Worm (Caenorhabditis elegans) whole organism, early embryonic: ENCODE data around the gene F19B6.1.
A peak's percentile ranks its signal among the peaks of the same experiment; 100 is the strongest.

Experiments used
- B0310.2 ChIP-seq: sonication (generic microtip); optimal IDR thresholded peaks from 2 replicates; lab custom pipeline; 2016; ENCODE audit warnings: mild to moderate bottlenecking, missing genetic modification characterization, missing compliant biosample characterization
- F13C5.2 ChIP-seq: sonication (generic microtip); optimal IDR thresholded peaks from 2 replicates; lab custom pipeline; 2017; ENCODE audit warnings: mild to moderate bottlenecking, missing genetic modification characterization, inconsistent platforms, missing compliant biosample characterization
- ama-1 ChIP-seq: fragments of 150-350 bp; optimal IDR thresholded peaks from 2 replicates; lab custom pipeline; 2014
- ceh-13 ChIP-seq: fragments of 200-800 bp; sonication (Bioruptor generic); optimal IDR thresholded peaks from 2 replicates; lab custom pipeline; 2018; ENCODE audit warnings: mild to moderate bottlenecking, missing genetic modification characterization, missing compliant biosample characterization
- ceh-36 ChIP-seq: sonication (generic microtip); optimal IDR thresholded peaks from 2 replicates; lab custom pipeline; 2016; ENCODE audit warnings: missing genetic modification characterization, inconsistent platforms, missing compliant biosample characterization
- ets-7 ChIP-seq: sonication (generic microtip); optimal IDR thresholded peaks from 2 replicates; lab custom pipeline; 2016; ENCODE audit warnings: missing genotype, missing genetic modification characterization, missing compliant biosample characterization
- flt-1 ChIP-seq: fragments of 200-800 bp; sonication (Bioruptor generic); IDR thresholded peaks from 2 replicates; pipeline ENCODE4 v1.3.6; 2022; ENCODE audit warnings: missing genetic modification characterization, missing compliant biosample characterization
- hmbx-1 ChIP-seq: sonication (generic microtip); optimal IDR thresholded peaks from 2 replicates; lab custom pipeline; 2016; ENCODE audit warnings: mild to moderate bottlenecking, missing genetic modification characterization, missing compliant biosample characterization
- sea-1 ChIP-seq: fragments of 200-800 bp; sonication (Bioruptor generic); conservative IDR thresholded peaks from 2 replicates; pipeline ENCODE4 v1.3.6; 2022; ENCODE audit warnings: missing genetic modification characterization, missing compliant biosample characterization
- tbx-11 ChIP-seq: fragments of 200-800 bp; sonication (Bioruptor generic); IDR thresholded peaks from 2 replicates; pipeline ENCODE4 v1.3.6; 2022; ENCODE audit warnings: missing genetic modification characterization, missing compliant biosample characterization
- tbx-37 ChIP-seq: fragments of 200-800 bp; sonication (Bioruptor generic); conservative IDR thresholded peaks from 2 replicates; pipeline ENCODE4 v1.3.6; 2022; ENCODE audit warnings: missing genetic modification reagents, missing genetic modification characterization, missing compliant biosample characterization
- tra-4 ChIP-seq: sonication (generic microtip); optimal IDR thresholded peaks from 2 replicates; lab custom pipeline; 2017; ENCODE audit warnings: missing genetic modification characterization, missing compliant biosample characterization

DNA sequence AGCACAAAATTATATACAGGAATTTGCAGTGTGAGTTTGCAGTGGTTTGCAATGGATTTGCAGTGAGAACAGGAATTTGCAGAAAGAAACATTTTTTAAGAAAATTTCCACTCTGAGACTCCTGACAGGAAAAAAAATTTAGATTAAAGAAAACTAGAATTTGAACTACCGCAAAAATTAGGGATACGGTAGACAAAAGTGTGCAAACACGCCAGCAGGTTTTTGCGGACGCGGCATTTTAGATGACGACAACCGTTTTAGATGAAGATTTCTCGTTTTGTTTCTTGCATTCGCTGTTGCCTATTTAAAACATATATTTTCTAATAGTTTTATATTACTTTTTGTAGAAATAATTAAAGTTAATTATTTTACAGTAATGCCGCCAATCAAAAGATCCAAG lies 36.0 kb upstream of the F19B6.1 start, which contains the start of gene wdr-46:
- TF ChIP-seq tra-4 (no peak), hmbx-1 (tag; lab: Kevin White, UChicago) (no peak), B0310.2 (no peak), ceh-36 (tag; lab: Kevin White, UChicago) (peak; percentile 28), tbx-37 (no peak), flt-1 (GFP tag; lab: Robert Waterston, UW) (peak; percentile 41; the same call in 1 of the 2 replicates), sea-1 (GFP tag; lab: Robert Waterston, UW) (no peak), tbx-11 (GFP tag; lab: Robert Waterston, UW) (no peak), ama-1 (lab: Kevin White, UChicago) (peak; percentile 67), ceh-13 (no peak), F13C5.2 (tag; lab: Kevin White, UChicago) (peak; percentile 37), ets-7 (tag; lab: Kevin White, UChicago) (no peak)
